Worm (Caenorhabditis elegans) whole organism, mixed stage, embryonic: ENCODE results near the gene C26B9.2.

Experiments used
- blmp-1 ChIP-seq: fragments of 150-350 bp; optimal IDR thresholded peaks from 2 replicates; lab custom pipeline; 2014; ENCODE audit warnings: missing biosample characterization, missing genetic modification characterization
- ceh-43 ChIP-seq: fragments of 200-800 bp; sonication (Bioruptor generic); optimal IDR thresholded peaks from 2 replicates; lab custom pipeline; 2018; ENCODE audit warnings: mild to moderate bottlenecking, missing genetic modification characterization, moderate library complexity, missing compliant biosample characterization
- ces-1 ChIP-seq: fragments of 150-350 bp; optimal IDR thresholded peaks from 2 replicates; lab custom pipeline; 2014; ENCODE audit warnings: missing biosample characterization, missing genetic modification reagents, missing genetic modification characterization
- cnd-1 ChIP-seq: fragments of 200-800 bp; sonication (Bioruptor generic); optimal IDR thresholded peaks from 2 replicates; lab custom pipeline; 2018; ENCODE audit warnings: mild to moderate bottlenecking, missing genetic modification characterization, missing compliant biosample characterization
- drap-1 ChIP-seq: fragments of 200-800 bp; sonication (Bioruptor generic); optimal IDR thresholded peaks from 3 replicates; lab custom pipeline; 2018; ENCODE audit warnings: mild to moderate bottlenecking, missing genetic modification characterization, missing compliant biosample characterization
- lin-13 ChIP-seq: fragments of 150-350 bp; optimal IDR thresholded peaks from 2 replicates; lab custom pipeline; 2014; ENCODE audit warnings: missing biosample characterization, missing genetic modification characterization
- mls-2 ChIP-seq: sonication (generic microtip); optimal IDR thresholded peaks from 2 replicates; lab custom pipeline; 2016; ENCODE audit warnings: mild to moderate bottlenecking, missing genetic modification characterization, moderate library complexity, missing compliant biosample characterization
- nhr-28 ChIP-seq: fragments of 150-350 bp; optimal IDR thresholded peaks from 2 replicates; lab custom pipeline; 2014; ENCODE audit warnings: missing biosample characterization, missing genetic modification characterization
- nhr-76 ChIP-seq: sonication (generic microtip); optimal IDR thresholded peaks from 2 replicates; lab custom pipeline; 2017; ENCODE audit warnings: missing biosample characterization, missing genetic modification characterization
- tbx-8 ChIP-seq: fragments of 200-800 bp; sonication (Bioruptor generic); optimal IDR thresholded peaks from 2 replicates; lab custom pipeline; 2018; ENCODE audit warnings: mild to moderate bottlenecking, missing genetic modification characterization, moderate library complexity, missing compliant biosample characterization
- ztf-11 ChIP-seq: fragments of 150-350 bp; optimal IDR thresholded peaks from 2 replicates; lab custom pipeline; 2014; ENCODE audit warnings: missing biosample characterization, missing genetic modification characterization

- no peak for TF ChIP-seq ceh-43 (GFP tag; lab: Kevin White, UChicago)
- no peak for TF ChIP-seq ztf-11 (tag; lab: Kevin White, UChicago)
- TF ChIP-seq cnd-1 (tag; lab: Kevin White, UChicago): no peak
- TF ChIP-seq nhr-76 (tag; lab: Kevin White, UChicago): no peak
- no peak for TF ChIP-seq tbx-8
- TF ChIP-seq mls-2 (tag; lab: Kevin White, UChicago): no peak
- no peak for TF ChIP-seq blmp-1 (tag; lab: Kevin White, UChicago)
- no peak for TF ChIP-seq drap-1 (GFP tag; lab: Kevin White, UChicago)
- TF ChIP-seq lin-13: no peak
- TF ChIP-seq ces-1: no peak
- TF ChIP-seq nhr-28 (tag; lab: Kevin White, UChicago): no peak
Measured at ce11 chrX:5364222-5364621, 24.2 kb downstream of the C26B9.2 start, which contains the start of gene chtl-1.
